Worm (Caenorhabditis elegans) whole organism, early embryonic: ENCODE measurements around the gene inx-1.

ENCODE experiments used
- B0310.2 ChIP-seq: sonication (generic microtip); optimal IDR thresholded peaks from 2 replicates; lab custom pipeline; 2016; ENCODE audit warnings: mild to moderate bottlenecking, missing genetic modification characterization, missing compliant biosample characterization
- F13C5.2 ChIP-seq: sonication (generic microtip); optimal IDR thresholded peaks from 2 replicates; lab custom pipeline; 2017; ENCODE audit warnings: mild to moderate bottlenecking, missing genetic modification characterization, inconsistent platforms, missing compliant biosample characterization
- aly-1 ChIP-seq: sonication (generic microtip); optimal IDR thresholded peaks from 2 replicates; lab custom pipeline; 2016; ENCODE audit warnings: missing genetic modification characterization, missing compliant biosample characterization
- ama-1 ChIP-seq: fragments of 150-350 bp; optimal IDR thresholded peaks from 2 replicates; lab custom pipeline; 2014
- ceh-13 ChIP-seq: fragments of 200-800 bp; sonication (Bioruptor generic); optimal IDR thresholded peaks from 2 replicates; lab custom pipeline; 2018; ENCODE audit warnings: mild to moderate bottlenecking, missing genetic modification characterization, missing compliant biosample characterization
- ceh-36 ChIP-seq: sonication (generic microtip); optimal IDR thresholded peaks from 2 replicates; lab custom pipeline; 2016; ENCODE audit warnings: missing genetic modification characterization, inconsistent platforms, missing compliant biosample characterization
- ets-7 ChIP-seq: sonication (generic microtip); optimal IDR thresholded peaks from 2 replicates; lab custom pipeline; 2016; ENCODE audit warnings: missing genotype, missing genetic modification characterization, missing compliant biosample characterization
- flt-1 ChIP-seq: fragments of 200-800 bp; sonication (Bioruptor generic); IDR thresholded peaks from 2 replicates; pipeline ENCODE4 v1.3.6; 2022; ENCODE audit warnings: missing genetic modification characterization, missing compliant biosample characterization
- hmbx-1 ChIP-seq: sonication (generic microtip); optimal IDR thresholded peaks from 2 replicates; lab custom pipeline; 2016; ENCODE audit warnings: mild to moderate bottlenecking, missing genetic modification characterization, missing compliant biosample characterization
- hmg-4 ChIP-seq: fragments of 200-800 bp; sonication (Bioruptor generic); optimal IDR thresholded peaks from 2 replicates; lab custom pipeline; 2018; ENCODE audit warnings: mild to moderate bottlenecking, missing genetic modification characterization, missing compliant biosample characterization
- hnd-1 ChIP-seq: sonication (generic microtip); optimal IDR thresholded peaks from 2 replicates; lab custom pipeline; 2016; ENCODE audit warnings: missing genetic modification characterization, missing compliant biosample characterization
- pes-1 ChIP-seq: fragments of 200-800 bp; sonication (Bioruptor generic); IDR thresholded peaks from 2 replicates; pipeline ENCODE4 v1.3.6; 2022; ENCODE audit warnings: missing genetic modification reagents, missing genetic modification characterization, missing compliant biosample characterization
- scrt-1 ChIP-seq: fragments of 200-800 bp; sonication (Bioruptor generic); IDR thresholded peaks from 2 replicates; pipeline ENCODE4 v1.3.6; 2022; ENCODE audit warnings: missing genetic modification characterization, missing compliant biosample characterization
- sea-1 ChIP-seq: fragments of 200-800 bp; sonication (Bioruptor generic); conservative IDR thresholded peaks from 2 replicates; pipeline ENCODE4 v1.3.6; 2022; ENCODE audit warnings: missing genetic modification characterization, missing compliant biosample characterization
- tbx-11 ChIP-seq: fragments of 200-800 bp; sonication (Bioruptor generic); IDR thresholded peaks from 2 replicates; pipeline ENCODE4 v1.3.6; 2022; ENCODE audit warnings: missing genetic modification characterization, missing compliant biosample characterization
- tbx-37 ChIP-seq: fragments of 200-800 bp; sonication (Bioruptor generic); conservative IDR thresholded peaks from 2 replicates; pipeline ENCODE4 v1.3.6; 2022; ENCODE audit warnings: missing genetic modification reagents, missing genetic modification characterization, missing compliant biosample characterization
- tra-4 ChIP-seq: sonication (generic microtip); optimal IDR thresholded peaks from 2 replicates; lab custom pipeline; 2017; ENCODE audit warnings: missing genetic modification characterization, missing compliant biosample characterization

Gene inx-1

DNA sequence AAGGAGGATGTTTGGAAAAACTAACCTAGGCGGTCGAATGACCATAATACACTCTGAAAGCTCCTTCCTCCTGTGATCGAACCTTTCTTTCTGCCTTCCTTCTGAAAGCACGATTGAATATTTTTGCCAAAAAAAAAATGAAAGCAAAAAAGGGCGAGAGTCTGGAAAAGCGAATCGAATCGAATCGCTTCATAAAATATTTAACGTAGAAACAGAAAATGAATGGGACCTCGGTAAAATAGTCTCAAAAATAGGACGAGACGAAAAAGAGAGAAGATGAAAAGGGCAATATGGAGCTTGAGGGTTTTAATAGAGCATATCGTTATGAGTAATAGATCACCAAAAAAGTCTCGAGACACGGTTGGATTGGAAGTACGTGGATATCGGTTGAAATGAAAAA lies at the start of gene inx-1:
TSS of gene inx-1 (minus strand) at position 101 of the 400 bp plus-strand sequence.
- no peak for TF ChIP-seq ets-7 (tag; lab: Kevin White, UChicago)
- TF ChIP-seq hmbx-1 (tag; lab: Kevin White, UChicago), result no peak

DNA sequence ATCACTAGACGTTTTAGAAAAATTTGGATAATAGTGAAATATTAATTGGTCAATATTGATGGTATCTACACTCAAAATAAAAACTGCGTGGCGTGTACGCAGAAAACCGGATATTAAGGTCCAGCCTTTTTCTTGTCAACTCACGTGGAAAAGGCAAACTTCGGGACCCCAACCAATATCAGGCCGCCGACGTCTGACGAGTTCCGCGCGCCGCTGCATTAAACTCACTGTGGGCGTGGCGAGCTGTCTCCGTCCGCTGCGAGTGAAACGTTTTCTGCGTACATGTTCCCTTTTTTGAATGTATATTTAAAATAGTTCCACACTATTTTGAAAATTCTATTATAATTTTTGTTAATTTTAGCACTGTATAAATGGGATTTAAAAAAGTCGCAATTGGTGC lies 49.7 kb upstream of the inx-1 start:
- TF ChIP-seq sea-1 (no peak), aly-1 (tag; lab: Kevin White, UChicago) (no peak), tbx-11 (GFP tag; lab: Robert Waterston, UW) (no peak), scrt-1 (GFP tag; lab: Robert Waterston, UW) (no peak), tbx-37 (GFP tag; lab: Robert Waterston, UW) (no peak), hmg-4 (GFP tag; lab: Kevin White, UChicago) (no peak), B0310.2 (tag; lab: Kevin White, UChicago) (no peak), flt-1 (GFP tag; lab: Robert Waterston, UW) (no peak), ets-7 (tag; lab: Kevin White, UChicago) (no peak), ceh-13 (no peak), tra-4 (tag; lab: Kevin White, UChicago) (no peak), pes-1 (GFP tag; lab: Robert Waterston, UW) (no peak), ama-1 (lab: Kevin White, UChicago) (no peak), hmbx-1 (tag; lab: Kevin White, UChicago) (no peak)

ce11 chrX:7005475-7005874 lies 49.3 kb upstream of the inx-1 start, which contains the start of gene tyra-2:
TSS of gene tyra-2 (minus strand) at chrX:7005575.
- TF ChIP-seq aly-1 (tag; lab: Kevin White, UChicago), result no peak
- TF ChIP-seq flt-1 (GFP tag; lab: Robert Waterston, UW), result no peak
- no peak for TF ChIP-seq ceh-36 (tag; lab: Kevin White, UChicago)
- no peak for TF ChIP-seq ama-1 (lab: Kevin White, UChicago)
- no peak for TF ChIP-seq hmg-4 (GFP tag; lab: Kevin White, UChicago)
- no peak for TF ChIP-seq F13C5.2 (tag; lab: Kevin White, UChicago)

- TF ChIP-seq pes-1 (GFP tag; lab: Robert Waterston, UW) (no peak), B0310.2 (tag; lab: Kevin White, UChicago) (no peak), ama-1 (lab: Kevin White, UChicago) (no peak), hnd-1 (tag; lab: Kevin White, UChicago) (no peak), tra-4 (tag; lab: Kevin White, UChicago) (no peak), hmbx-1 (tag; lab: Kevin White, UChicago) (no peak), sea-1 (no peak), scrt-1 (GFP tag; lab: Robert Waterston, UW) (no peak), tbx-11 (GFP tag; lab: Robert Waterston, UW) (no peak), ets-7 (tag; lab: Kevin White, UChicago) (no peak), aly-1 (tag; lab: Kevin White, UChicago) (no peak), F13C5.2 (tag; lab: Kevin White, UChicago) (no peak), hmg-4 (GFP tag; lab: Kevin White, UChicago) (no peak), ceh-13 (no peak)
Measured at ce11 chrX:7001933-7002332, 45.7 kb upstream of the inx-1 start.

DNA sequence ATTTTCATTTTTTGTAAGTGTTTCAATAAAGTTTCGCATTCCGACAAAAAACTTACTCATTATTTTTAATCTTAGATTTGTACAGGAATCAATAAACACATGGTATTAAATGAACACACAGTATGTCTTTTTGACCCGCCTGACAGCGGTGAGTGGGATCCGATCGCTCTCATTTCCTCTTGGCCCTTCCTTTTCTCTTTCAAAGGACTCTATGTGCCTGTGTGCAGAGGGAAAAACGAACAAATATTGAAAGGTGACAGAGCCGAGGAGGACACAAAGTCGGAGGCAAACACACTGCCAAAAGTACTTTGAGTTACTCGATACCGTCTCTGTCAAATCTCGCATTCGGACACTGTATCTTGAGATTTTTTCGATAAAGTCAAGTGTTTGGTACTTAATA lies 40.2 kb upstream of the inx-1 start, which contains the start of the genes F01E11.20 and tsp-16:
TSS of gene F01E11.20 (minus strand) at position 101 of the 400 bp plus-strand sequence.
TSS of gene tsp-16 (minus strand) at position 173 of the 400 bp plus-strand sequence.
- TF ChIP-seq sea-1, result no peak
- no peak for TF ChIP-seq ama-1 (lab: Kevin White, UChicago)
- no peak for TF ChIP-seq tbx-11 (GFP tag; lab: Robert Waterston, UW)
- TF ChIP-seq hnd-1 (tag; lab: Kevin White, UChicago), result no peak
- TF ChIP-seq B0310.2 (tag; lab: Kevin White, UChicago), result no peak
- TF ChIP-seq ets-7 (tag; lab: Kevin White, UChicago), result no peak

ce11 chrX:6991427-6991826 lies 35.2 kb upstream of the inx-1 start, which contains the start of gene ugt-57:
TSS of gene ugt-57 (plus strand) at chrX:6991727.
- TF ChIP-seq tbx-37 (GFP tag; lab: Robert Waterston, UW), result no peak
- TF ChIP-seq tra-4 (tag; lab: Kevin White, UChicago), result no peak
- no peak for TF ChIP-seq sea-1
- no peak for TF ChIP-seq flt-1 (GFP tag; lab: Robert Waterston, UW)
- no peak for TF ChIP-seq pes-1 (GFP tag; lab: Robert Waterston, UW)

DNA sequence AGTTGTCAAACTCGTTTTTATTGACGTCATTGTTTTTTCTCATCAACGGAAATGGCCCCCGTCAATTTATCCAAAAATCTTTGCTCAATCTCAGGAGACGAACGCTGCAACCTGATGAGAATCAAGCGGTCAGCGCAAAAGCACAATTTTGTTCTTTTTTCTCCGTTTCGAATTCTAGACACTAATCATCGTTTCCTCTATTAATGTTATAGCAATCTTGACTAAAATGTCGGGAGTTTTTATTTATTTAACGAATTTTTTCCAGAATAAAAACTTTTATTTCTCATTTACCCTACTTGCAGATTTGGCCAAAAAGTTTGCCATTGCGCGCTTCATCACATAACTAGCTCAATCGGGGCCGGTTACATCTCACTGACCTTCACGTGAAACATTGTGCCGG lies 33.1 kb upstream of the inx-1 start, which contains the start of gene F01E11.18:
TSS of gene F01E11.18 (plus strand) at position 301 of the 400 bp plus-strand sequence.
- TF ChIP-seq hmg-4 (GFP tag; lab: Kevin White, UChicago) (no peak), scrt-1 (GFP tag; lab: Robert Waterston, UW) (no peak), ama-1 (lab: Kevin White, UChicago) (no peak), pes-1 (GFP tag; lab: Robert Waterston, UW) (no peak)

- TF ChIP-seq flt-1 (GFP tag; lab: Robert Waterston, UW), result no peak
- no peak for TF ChIP-seq ama-1 (lab: Kevin White, UChicago)
- no peak for TF ChIP-seq pes-1 (GFP tag; lab: Robert Waterston, UW)
- no peak for TF ChIP-seq F13C5.2 (tag; lab: Kevin White, UChicago)
- no peak for TF ChIP-seq tra-4 (tag; lab: Kevin White, UChicago)
- TF ChIP-seq hmg-4 (GFP tag; lab: Kevin White, UChicago), result no peak
- TF ChIP-seq tbx-11 (GFP tag; lab: Robert Waterston, UW), result no peak
- no peak for TF ChIP-seq ceh-13
- TF ChIP-seq ceh-36 (tag; lab: Kevin White, UChicago), result no peak
- TF ChIP-seq hnd-1 (tag; lab: Kevin White, UChicago), result no peak
- no peak for TF ChIP-seq scrt-1 (GFP tag; lab: Robert Waterston, UW)
- no peak for TF ChIP-seq ets-7 (tag; lab: Kevin White, UChicago)
- TF ChIP-seq tbx-37 (GFP tag; lab: Robert Waterston, UW), result no peak
Measured at ce11 chrX:6988212-6988611, 32.0 kb upstream of the inx-1 start.
